Worm (Caenorhabditis elegans) whole organism, L4/young adult: ENCODE data around the gene F16F9.3.

Source experiments
- W03F9.2 ChIP-seq: fragments of 150-350 bp; optimal IDR thresholded peaks from 2 replicates; lab custom pipeline; 2014; ENCODE audit warnings: missing biosample characterization, missing genetic modification characterization
- dao-5 ChIP-seq: sonication (generic microtip); optimal IDR thresholded peaks from 2 replicates; lab custom pipeline; 2016; ENCODE audit warnings: missing genotype, missing genetic modification characterization, moderate library complexity, missing compliant biosample characterization
- him-1 ChIP-seq: sonication (generic microtip); optimal IDR thresholded peaks from 2 replicates; lab custom pipeline; 2016; ENCODE audit warnings: missing genotype, missing genetic modification reagents, missing genetic modification characterization, missing compliant biosample characterization

DNA sequence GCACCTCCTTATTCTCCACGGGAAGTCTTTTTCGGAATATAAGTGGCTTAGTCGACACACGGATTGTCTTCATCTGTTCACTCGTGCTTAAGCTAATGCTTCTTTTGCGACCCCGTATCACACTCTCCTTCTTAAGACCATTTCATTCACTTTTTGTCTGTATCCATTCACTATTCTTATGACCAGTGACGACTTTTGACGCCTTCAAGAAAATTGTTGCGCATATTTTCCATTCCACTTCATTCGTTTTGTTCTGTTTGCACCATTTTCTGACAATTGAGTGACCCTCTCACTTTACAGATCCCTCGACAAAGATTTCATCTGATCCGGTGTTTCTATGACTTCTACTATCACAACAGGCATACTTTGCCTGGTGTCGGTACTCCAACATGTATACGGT lies 50.2 kb downstream of the F16F9.3 start, which contains the start of gene H03E18.1:
- no peak for TF ChIP-seq dao-5 (tag; lab: Kevin White, UChicago)
- no peak for TF ChIP-seq him-1 (tag; lab: Kevin White, UChicago)
- TF ChIP-seq W03F9.2 (tag; lab: Kevin White, UChicago), result no peak
